Worm (Caenorhabditis elegans) whole organism, L3 larva: Measurements from ENCODE around the gene C05D12.1.
"Not testable (repeated sequence)": the region's sequence is repeated elsewhere in the genome, so short reads cannot be mapped to it uniquely, and the experiment has no call there.

Experiments
- R02D3.7 ChIP-seq: fragments of 150-350 bp; optimal IDR thresholded peaks from 2 replicates; lab custom pipeline; 2014; ENCODE audit warnings: missing biosample characterization, missing genetic modification characterization
- ZK546.5 ChIP-seq: sonication (generic microtip); optimal IDR thresholded peaks from 2 replicates; lab custom pipeline; 2017; ENCODE audit warnings: missing biosample characterization, missing genetic modification characterization
- ama-1 ChIP-seq: fragments of 150-350 bp; optimal IDR thresholded peaks from 2 replicates; lab custom pipeline; 2018
- ceh-16 ChIP-seq: sonication (generic microtip); optimal IDR thresholded peaks from 2 replicates; lab custom pipeline; 2017; ENCODE audit warnings: missing biosample characterization, missing genetic modification characterization
- ceh-82 ChIP-seq: fragments of 150-350 bp; optimal IDR thresholded peaks from 2 replicates; lab custom pipeline; 2014; ENCODE audit warnings: missing biosample characterization, missing genetic modification characterization
- daf-12 ChIP-seq: fragments of 150-350 bp; optimal IDR thresholded peaks from 2 replicates; lab custom pipeline; 2014; ENCODE audit warnings: missing biosample characterization, missing genetic modification reagents, missing genetic modification characterization
- elt-1 ChIP-seq: fragments of 150-350 bp; optimal IDR thresholded peaks from 2 replicates; lab custom pipeline; 2014; ENCODE audit warnings: missing biosample characterization, missing genetic modification characterization
- elt-2 ChIP-seq: sonication (generic microtip); optimal IDR thresholded peaks from 2 replicates; lab custom pipeline; 2016; ENCODE audit warnings: missing genetic modification reagents, mild to moderate bottlenecking, missing genetic modification characterization, missing compliant biosample characterization
- elt-3 ChIP-seq, 3 experiments: fragments of 150-350 bp in 1 of 3; sonication (generic microtip) in 2 of 3; optimal IDR thresholded peaks; 2 replicates in 2 of 3; 4 replicates in 1 of 3; lab custom pipeline; 2014 to 2017; ENCODE audit warnings: missing biosample characterization in 3 of 3, missing genetic modification characterization in 3 of 3
- eor-1 ChIP-seq, 2 experiments: fragments of 150-350 bp; optimal IDR thresholded peaks; 2 replicates each; lab custom pipeline; 2014 to 2018; ENCODE audit warnings: missing biosample characterization in 2 of 2, missing genetic modification characterization in 2 of 2
- fkh-10 ChIP-seq: sonication (generic microtip); optimal IDR thresholded peaks from 2 replicates; lab custom pipeline; 2017; ENCODE audit warnings: missing biosample characterization, missing genetic modification reagents, missing genetic modification characterization
- fkh-2 ChIP-seq: fragments of 150-350 bp; optimal IDR thresholded peaks from 2 replicates; lab custom pipeline; 2014; ENCODE audit warnings: missing biosample characterization, missing genetic modification reagents, missing genetic modification characterization
- fos-1 ChIP-seq: fragments of 150-350 bp; optimal IDR thresholded peaks from 2 replicates; lab custom pipeline; 2014; ENCODE audit warnings: missing biosample characterization, missing genetic modification characterization
- hmg-11 ChIP-seq: sonication (generic microtip); optimal IDR thresholded peaks from 2 replicates; lab custom pipeline; 2016; ENCODE audit warnings: missing genetic modification characterization, missing compliant biosample characterization
- jun-1 ChIP-seq: fragments of 150-350 bp; optimal IDR thresholded peaks from 2 replicates; lab custom pipeline; 2014; ENCODE audit warnings: missing biosample characterization, missing genetic modification reagents, missing genetic modification characterization
- lin-15B ChIP-seq: fragments of 150-350 bp; optimal IDR thresholded peaks from 2 replicates; lab custom pipeline; 2014; ENCODE audit warnings: missing biosample characterization, missing genetic modification characterization
- lin-39 ChIP-seq: fragments of 150-350 bp; optimal IDR thresholded peaks from 2 replicates; lab custom pipeline; 2018; ENCODE audit warnings: missing biosample characterization, missing genetic modification reagents, missing genetic modification characterization
- lsy-12 ChIP-seq: sonication (generic microtip); optimal IDR thresholded peaks from 2 replicates; lab custom pipeline; 2016; ENCODE audit warnings: mild to moderate bottlenecking, missing genetic modification characterization, missing compliant biosample characterization
- mml-1 ChIP-seq: fragments of 150-350 bp; sonication (generic microtip); optimal IDR thresholded peaks from 3 replicates; lab custom pipeline; 2014; ENCODE audit warnings: missing biosample characterization, missing genetic modification characterization
- nfya-1 ChIP-seq: sonication (generic microtip); optimal IDR thresholded peaks from 2 replicates; lab custom pipeline; 2017; ENCODE audit warnings: missing genetic modification characterization, mild to moderate bottlenecking, missing compliant biosample characterization, antibody characterized with exemption, moderate library complexity; ENCODE audit not compliant: insufficient read depth
- nhr-11 ChIP-seq: fragments of 150-350 bp; optimal IDR thresholded peaks from 2 replicates; lab custom pipeline; 2014; ENCODE audit warnings: missing biosample characterization, missing genetic modification characterization
- nhr-12 ChIP-seq: fragments of 150-350 bp; optimal IDR thresholded peaks from 2 replicates; lab custom pipeline; 2014; ENCODE audit warnings: missing biosample characterization, missing genetic modification characterization
- nhr-23 ChIP-seq: fragments of 150-350 bp; optimal IDR thresholded peaks from 2 replicates; lab custom pipeline; 2014; ENCODE audit warnings: missing biosample characterization, missing genetic modification reagents, missing genetic modification characterization
- nhr-237 ChIP-seq: fragments of 150-350 bp; optimal IDR thresholded peaks from 2 replicates; lab custom pipeline; 2014; ENCODE audit warnings: missing biosample characterization, missing genetic modification characterization
- nhr-25 ChIP-seq: sonication (generic microtip); optimal IDR thresholded peaks from 2 replicates; lab custom pipeline; 2017; ENCODE audit warnings: missing biosample characterization, missing genetic modification characterization
- nhr-28 ChIP-seq: fragments of 150-350 bp; optimal IDR thresholded peaks from 2 replicates; lab custom pipeline; 2014; ENCODE audit warnings: missing biosample characterization, missing genetic modification characterization
- nhr-43 ChIP-seq: sonication (generic microtip); optimal IDR thresholded peaks from 2 replicates; lab custom pipeline; 2016; ENCODE audit warnings: mild to moderate bottlenecking, missing genetic modification characterization, missing compliant biosample characterization; ENCODE audit not compliant: poor library complexity, severe bottlenecking
- nhr-76 ChIP-seq: fragments of 150-350 bp; sonication (generic microtip); optimal IDR thresholded peaks from 5 replicates; lab custom pipeline; 2014; ENCODE audit warnings: missing biosample characterization, missing genetic modification characterization
- nhr-77 ChIP-seq: fragments of 150-350 bp; optimal IDR thresholded peaks from 2 replicates; lab custom pipeline; 2014; ENCODE audit warnings: missing biosample characterization, missing genetic modification characterization
- pha-4 ChIP-seq: fragments of 150-350 bp; optimal IDR thresholded peaks from 2 replicates; lab custom pipeline; 2014; ENCODE audit warnings: missing biosample characterization, missing genetic modification reagents, missing genetic modification characterization
- pqm-1 ChIP-seq: fragments of 150-350 bp; optimal IDR thresholded peaks from 2 replicates; lab custom pipeline; 2017; ENCODE audit warnings: missing biosample characterization, missing genetic modification characterization, inconsistent platforms
- sea-2 ChIP-seq: fragments of 150-350 bp; sonication (generic microtip); optimal IDR thresholded peaks from 4 replicates; lab custom pipeline; 2014; ENCODE audit warnings: missing biosample characterization, missing genetic modification reagents, missing genetic modification characterization
- skn-1 ChIP-seq: fragments of 150-350 bp; optimal IDR thresholded peaks from 2 replicates; lab custom pipeline; 2014; ENCODE audit warnings: missing biosample characterization, missing genetic modification characterization
- snpc-4 ChIP-seq: fragments of 150-350 bp; optimal IDR thresholded peaks from 2 replicates; lab custom pipeline; 2014; ENCODE audit warnings: missing biosample characterization, missing genetic modification characterization
- tbx-2 ChIP-seq: sonication (generic microtip); optimal IDR thresholded peaks from 2 replicates; lab custom pipeline; 2016; ENCODE audit warnings: mild to moderate bottlenecking, missing genetic modification characterization, missing compliant biosample characterization
- unc-39 ChIP-seq: sonication (generic microtip); optimal IDR thresholded peaks from 4 replicates; lab custom pipeline; 2017; ENCODE audit warnings: missing biosample characterization, missing genetic modification characterization
- unc-62 ChIP-seq: fragments of 150-350 bp; sonication (generic microtip); optimal IDR thresholded peaks from 4 replicates; lab custom pipeline; 2014; ENCODE audit warnings: missing biosample characterization, missing genetic modification reagents, missing genetic modification characterization
- zag-1 ChIP-seq: fragments of 150-350 bp; optimal IDR thresholded peaks from 2 replicates; lab custom pipeline; 2014; ENCODE audit warnings: missing biosample characterization, missing genetic modification characterization
- ztf-11 ChIP-seq: fragments of 150-350 bp; optimal IDR thresholded peaks from 2 replicates; lab custom pipeline; 2014; ENCODE audit warnings: missing biosample characterization, missing genetic modification characterization

The C05D12.1 gene

ce11 chrII:11443862-11444261, 28.3 kb upstream of the C05D12.1 start, which contains the start of gene adbp-1:
Gene adbp-1 (plus strand): TSS chrII:11444162.
- TF ChIP-seq skn-1 (tag; lab: Kevin White, UChicago) (no peak), ztf-11 (tag; lab: Kevin White, UChicago) (no peak), elt-2 (no peak), ZK546.5 (tag; lab: Kevin White, UChicago) (no peak), tbx-2 (tag; lab: Kevin White, UChicago) (no peak), fkh-10 (GFP tag; lab: Kevin White, UChicago) (no peak), nhr-237 (tag; lab: Kevin White, UChicago) (no peak), nhr-11 (tag; lab: Kevin White, UChicago) (no peak), mml-1 (tag; lab: Kevin White, UChicago) (no peak), nhr-77 (no peak), jun-1 (tag; lab: Kevin White, UChicago) (no peak), daf-12 (no peak), zag-1 (no peak), fkh-2 (tag; lab: Kevin White, UChicago) (no peak), pqm-1 (tag; lab: Kevin White, UChicago) (no peak), nhr-12 (no peak), lin-15B (tag; lab: Kevin White, UChicago) (no peak), lsy-12 (tag; lab: Kevin White, UChicago) (no peak), nfya-1 (tag; lab: Kevin White, UChicago) (no peak), hmg-11 (no peak)

- no peak for TF ChIP-seq unc-39
- TF ChIP-seq pha-4 (tag; lab: Kevin White, UChicago) = no peak
- TF ChIP-seq elt-1 = no peak
- no peak for TF ChIP-seq nhr-12
- TF ChIP-seq nhr-25 (tag; lab: Kevin White, UChicago) = no peak
- no peak for TF ChIP-seq nhr-77
- no peak for TF ChIP-seq nhr-76 (tag; lab: Kevin White, UChicago)
- TF ChIP-seq hmg-11 = no peak
Observed at ce11 chrII:11443128-11443527, 27.6 kb upstream of the C05D12.1 start.

ce11 chrII:11442425-11442824, 26.9 kb upstream of the C05D12.1 start, which contains the start of gene ebp-2:
Gene ebp-2 (plus strand): TSS chrII:11442725.
- not testable (repeated sequence) for TF ChIP-seq ama-1 (lab: Kevin White, UChicago); eor-1 (tag; optimal IDR thresholded peaks at IDR 0.05; lab: Kevin White, UChicago); nhr-28 (tag; lab: Kevin White, UChicago)

ce11 chrII:11440265-11440664, 24.7 kb upstream of the C05D12.1 start, which contains the start of gene VW02B12L.2:
Gene VW02B12L.2 (minus strand): TSS chrII:11440329.
- TF ChIP-seq ceh-82 = no peak
- no peak for TF ChIP-seq unc-62 (GFP tag; lab: Kevin White, UChicago)
- TF ChIP-seq R02D3.7 = peak; percentile 85
- TF ChIP-seq ztf-11 (tag; lab: Kevin White, UChicago) = no peak
- peak; percentile 46 for TF ChIP-seq lin-15B (tag; lab: Kevin White, UChicago)
- TF ChIP-seq ama-1 (lab: Kevin White, UChicago) = no peak
- peak; percentile 37 for TF ChIP-seq nfya-1 (tag; lab: Kevin White, UChicago)
- no peak for TF ChIP-seq skn-1 (tag; lab: Kevin White, UChicago)
- TF ChIP-seq nhr-25 (tag; lab: Kevin White, UChicago) = peak; percentile 17
- TF ChIP-seq nhr-23 (tag; lab: Kevin White, UChicago) = peak; percentile 51
- peak; percentile 67 for TF ChIP-seq lin-39
- TF ChIP-seq, all 47 proteins: peak for 6

ce11 chrII:11438417-11438816, 22.8 kb upstream of the C05D12.1 start, which contains the start of gene vha-6:
Gene vha-6 (minus strand): TSS chrII:11438452.
- TF ChIP-seq nhr-11 (tag; lab: Kevin White, UChicago) (no peak), nhr-25 (tag; lab: Kevin White, UChicago) (no peak), jun-1 (tag; lab: Kevin White, UChicago) (no peak), elt-2 (peak; percentile 83), pqm-1 (tag; lab: Kevin White, UChicago) (peak; percentile 69), nhr-28 (tag; lab: Kevin White, UChicago) (no peak), unc-39 (no peak), fkh-10 (GFP tag; lab: Kevin White, UChicago) (no peak), nfya-1 (tag; lab: Kevin White, UChicago) (no peak), elt-3 (tag; optimal IDR thresholded peaks at IDR 0.05; lab: Kevin White, UChicago) (no peak), ceh-16 (no peak), sea-2 (GFP tag; lab: Kevin White, UChicago) (no peak), nhr-12 (no peak), zag-1 (no peak), nhr-43 (tag; lab: Kevin White, UChicago) (no peak), fos-1 (no peak), snpc-4 (tag; lab: Kevin White, UChicago) (no peak), tbx-2 (tag; lab: Kevin White, UChicago) (no peak)
